Fruit fly (Drosophila melanogaster): ENCODE measurements around the gene CG15385.
A peak's percentile ranks its signal among the peaks of the same experiment; 100 is the strongest.

The CG15385 gene

dm6 chr2L:2202018-2202852 lies 10.1 kb downstream of the CG15385 start (continued):
- TF ChIP-seq CG18599 (GFP tag; optimal IDR thresholded peaks at IDR 0.05) = peak; percentile 95
- no peak for TF ChIP-seq usp (GFP tag; optimal IDR thresholded peaks at IDR 0.05)
- peak; percentile 60 to 61 for TF ChIP-seq insv (GFP tag; optimal IDR thresholded peaks at IDR 0.05)
- peak; percentile 99 for TF ChIP-seq ro (GFP tag; IDR thresholded peaks at IDR 0.05)
- TF ChIP-seq CG18619 (GFP tag; optimal IDR thresholded peaks at IDR 0.05) = peak; percentile 95
- TF ChIP-seq ap (GFP tag; IDR thresholded peaks at IDR 0.05) = peak; percentile 99
- peak; percentile 95 for TF ChIP-seq shn (GFP tag; optimal IDR thresholded peaks at IDR 0.05)
- TF ChIP-seq scrt (GFP tag; optimal IDR thresholded peaks at IDR 0.05) = peak; percentile 92
- TF ChIP-seq Blimp-1 (GFP tag; optimal IDR thresholded peaks at IDR 0.05) = peak; percentile 99
- peak; percentile 100 for TF ChIP-seq CG8388 (GFP tag; optimal IDR thresholded peaks at IDR 0.05)
- TF ChIP-seq CG9727 (GFP tag; optimal IDR thresholded peaks at IDR 0.05) = peak; percentile 100
- peak; percentile 93 for TF ChIP-seq Bteb2 (GFP tag; optimal IDR thresholded peaks at IDR 0.05)
- TF ChIP-seq CG18764 (GFP tag; optimal IDR thresholded peaks at IDR 0.05) = peak; percentile 98
- peak; percentile 98 to 99 for TF ChIP-seq chif (GFP tag; optimal IDR thresholded peaks at IDR 0.05)
- TF ChIP-seq yki (optimal IDR thresholded peaks at IDR 0.05) = peak; percentile 62
- peak; percentile 95 for TF ChIP-seq Aef1 (GFP tag; IDR thresholded peaks at IDR 0.05)
- TF ChIP-seq sc (optimal IDR thresholded peaks at IDR 0.05) = no peak
- peak; percentile 100 for TF ChIP-seq sc (GFP tag; optimal IDR thresholded peaks at IDR 0.05)
- peak; percentile 99 for TF ChIP-seq CG14710 (tag; optimal IDR thresholded peaks at IDR 0.05)
- TF ChIP-seq HHEX (GFP tag; optimal IDR thresholded peaks at IDR 0.05) = peak; percentile 97
- TF ChIP-seq nom (GFP tag; optimal IDR thresholded peaks at IDR 0.05) = peak; percentile 99
- TF ChIP-seq NfI (GFP tag; optimal IDR thresholded peaks at IDR 0.05) = peak; percentile 95
- peak; percentile 78 for TF ChIP-seq CG18011 (GFP tag; optimal IDR thresholded peaks at IDR 0.05)
- peak; percentile 89 for TF ChIP-seq CG4328 (GFP tag; optimal IDR thresholded peaks at IDR 0.05)
- TF ChIP-seq hb (GFP tag; IDR thresholded peaks at IDR 0.05; ENCODE audit: partially characterized antibody) = peak; percentile 90
- TF ChIP-seq ems (GFP tag; optimal IDR thresholded peaks at IDR 0.05) = peak; percentile 98
- TF ChIP-seq org-1 (GFP tag; optimal IDR thresholded peaks at IDR 0.05) = peak; percentile 99
- TF ChIP-seq BtbVII (GFP tag; optimal IDR thresholded peaks at IDR 0.05) = peak; percentile 93
- peak; percentile 100 for TF ChIP-seq dmrt11E (tag; optimal IDR thresholded peaks at IDR 0.05)
- peak; percentile 94 for TF ChIP-seq CG9437 (GFP tag; optimal IDR thresholded peaks at IDR 0.05)
- TF ChIP-seq D (optimal IDR thresholded peaks at IDR 0.05) = no peak
- TF ChIP-seq D (GFP tag; optimal IDR thresholded peaks at IDR 0.05) = peak; percentile 100
- TF ChIP-seq tx (GFP tag; optimal IDR thresholded peaks at IDR 0.05) = peak; percentile 97
- peak; percentile 95 for TF ChIP-seq CG15011 (GFP tag; optimal IDR thresholded peaks at IDR 0.05)
- 0 out of 2 replicates have a peak, but pooled peaks have one; percentile 33 for TF ChIP-seq CG2129 (GFP tag; IDR thresholded peaks at IDR 0.05; ENCODE audit: partially characterized antibody)
- TF ChIP-seq danr (GFP tag; IDR thresholded peaks at IDR 0.05) = peak; percentile 96
- peak; percentile 99 for TF ChIP-seq CG33557 (GFP tag; optimal IDR thresholded peaks at IDR 0.05)
- peak; percentile 97 for TF ChIP-seq CG12071 (GFP tag; optimal IDR thresholded peaks at IDR 0.05)
- TF ChIP-seq crol (GFP tag; IDR thresholded peaks at IDR 0.05) = peak; percentile 98
- TF ChIP-seq wor (GFP tag; IDR thresholded peaks at IDR 0.05) = peak; percentile 99
- TF ChIP-seq Hmx (GFP tag; optimal IDR thresholded peaks at IDR 0.05) = peak; percentile 73
- peak; percentile 96 for TF ChIP-seq maf-S (GFP tag; optimal IDR thresholded peaks at IDR 0.05)
- TF ChIP-seq crc (GFP tag; optimal IDR thresholded peaks at IDR 0.05) = peak; percentile 96
- TF ChIP-seq CG16779 (GFP tag; IDR thresholded peaks at IDR 0.05) = 0 out of 2 replicates have a peak, but pooled peaks have one; percentile 35
- peak; percentile 96 for TF ChIP-seq Neu2 (GFP tag; optimal IDR thresholded peaks at IDR 0.05; ENCODE audit: borderline replicate concordance)
- peak; percentile 95 for TF ChIP-seq CG17612 (GFP tag; IDR thresholded peaks at IDR 0.05)
- peak; percentile 37 for TF ChIP-seq CG2120 (GFP tag; optimal IDR thresholded peaks at IDR 0.05)
- peak; percentile 93 for TF ChIP-seq CG31224 (GFP tag; IDR thresholded peaks at IDR 0.05)
- peak; percentile 96 for TF ChIP-seq CG7372 (GFP tag; IDR thresholded peaks at IDR 0.05)
